Worm (Caenorhabditis elegans) whole organism, mixed stage, embryonic: ENCODE results near the gene F58F12.4.

Source experiments
- hlh-1 ChIP-seq: fragments of 150-350 bp; optimal IDR thresholded peaks from 2 replicates; lab custom pipeline; 2014; ENCODE audit warnings: missing biosample characterization, missing genetic modification reagents, missing genetic modification characterization
- nhr-237 ChIP-seq: fragments of 150-350 bp; optimal IDR thresholded peaks from 2 replicates; lab custom pipeline; 2014; ENCODE audit warnings: missing biosample characterization, missing genetic modification characterization
- nhr-76 ChIP-seq: sonication (generic microtip); optimal IDR thresholded peaks from 2 replicates; lab custom pipeline; 2017; ENCODE audit warnings: missing biosample characterization, missing genetic modification characterization
- tbx-8 ChIP-seq: fragments of 200-800 bp; sonication (Bioruptor generic); optimal IDR thresholded peaks from 2 replicates; lab custom pipeline; 2018; ENCODE audit warnings: mild to moderate bottlenecking, missing genetic modification characterization, moderate library complexity, missing compliant biosample characterization

ce11 chrII:6370110-6370509, 16.5 kb upstream of the F58F12.4 start:
- TF ChIP-seq tbx-8 (GFP tag; lab: Kevin White, UChicago), result no peak
- peak; percentile 60 for TF ChIP-seq hlh-1 (tag; lab: Kevin White, UChicago)
- TF ChIP-seq nhr-76 (tag; lab: Kevin White, UChicago), result no peak
- TF ChIP-seq nhr-237 (tag; lab: Kevin White, UChicago), result peak; percentile 62
